Fruit fly (Drosophila melanogaster) whole organism, embryonic: Measurements from ENCODE around the gene DnaJ-1.

Experiments used
- Atf-2 ChIP-seq: fragments of 200-800 bp; sonication (Bioruptor generic); optimal IDR thresholded peaks from 2 replicates; lab custom pipeline; 2016; ENCODE audit warnings: missing biosample characterization, missing genetic modification characterization
- B-H2 ChIP-seq: fragments of 200-800 bp; sonication (Bioruptor generic); optimal IDR thresholded peaks from 2 replicates; lab custom pipeline; 2018; ENCODE audit warnings: missing biosample characterization, mild to moderate bottlenecking, missing genetic modification characterization
- BEAF-32 ChIP-seq: fragments of 200-800 bp; sonication (Bioruptor generic); optimal IDR thresholded peaks from 3 replicates; lab custom pipeline; 2017; ENCODE audit warnings: missing biosample characterization, missing genetic modification characterization, mild to moderate bottlenecking, moderate library complexity, missing genetic modification reagents
- Bgb ChIP-seq: fragments of 200-800 bp; sonication (Bioruptor generic); IDR thresholded peaks from 2 replicates; pipeline ENCODE4 v1.3.6; 2022; ENCODE audit warnings: missing biosample characterization, missing genetic modification characterization; ENCODE audit not compliant: partially characterized antibody
- Bteb2 ChIP-seq: fragments of 200-800 bp; sonication (Bioruptor generic); optimal IDR thresholded peaks from 2 replicates; lab custom pipeline; 2016; ENCODE audit warnings: missing biosample characterization, missing genetic modification characterization
- CG10274 ChIP-seq: fragments of 200-800 bp; sonication (Bioruptor generic); optimal IDR thresholded peaks from 3 replicates; lab custom pipeline; 2017; ENCODE audit warnings: missing biosample characterization, mild to moderate bottlenecking, missing genetic modification characterization
- CG12391 ChIP-seq: fragments of 200-800 bp; sonication (Bioruptor generic); optimal IDR thresholded peaks from 3 replicates; lab custom pipeline; 2018; ENCODE audit warnings: missing biosample characterization, mild to moderate bottlenecking, missing genetic modification characterization, moderate library complexity
- CG13287 ChIP-seq: fragments of 200-800 bp; sonication (Bioruptor generic); IDR thresholded peaks from 2 replicates; pipeline ENCODE4 v1.3.6; 2022; ENCODE audit warnings: missing biosample characterization, missing genetic modification characterization; ENCODE audit not compliant: partially characterized antibody
- CG14710 ChIP-seq: fragments of 200-800 bp; sonication (Bioruptor generic); optimal IDR thresholded peaks from 3 replicates; lab custom pipeline; 2019; ENCODE audit warnings: missing biosample characterization, mild to moderate bottlenecking, missing genetic modification characterization, moderate library complexity
- CG17612 ChIP-seq: fragments of 200-800 bp; sonication (Bioruptor generic); IDR thresholded peaks from 2 replicates; pipeline ENCODE4 v1.3.6; 2022; ENCODE audit warnings: missing biosample characterization, missing genetic modification characterization
- CG17829 ChIP-seq: fragments of 200-800 bp; optimal IDR thresholded peaks from 2 replicates; lab custom pipeline; 2019; ENCODE audit warnings: missing biosample characterization, mild to moderate bottlenecking, missing genetic modification characterization, moderate library complexity
- CG17912 ChIP-seq: fragments of 200-800 bp; sonication (Bioruptor generic); optimal IDR thresholded peaks from 2 replicates; lab custom pipeline; 2018; ENCODE audit warnings: missing biosample characterization, mild to moderate bottlenecking, missing genetic modification characterization
- CG2120 ChIP-seq: fragments of 200-800 bp; sonication (Bioruptor generic); optimal IDR thresholded peaks from 3 replicates; lab custom pipeline; 2016; ENCODE audit warnings: missing biosample characterization, missing genetic modification characterization
- CG2889 ChIP-seq: fragments of 200-800 bp; sonication (Bioruptor generic); IDR thresholded peaks from 3 replicates; pipeline ENCODE4 v1.3.6; 2022; ENCODE audit warnings: missing biosample characterization, missing genetic modification characterization
- CG30431 ChIP-seq: fragments of 200-800 bp; sonication (Bioruptor generic); optimal IDR thresholded peaks from 2 replicates; lab custom pipeline; 2017; ENCODE audit warnings: missing biosample characterization, missing genetic modification characterization
- CG3847 ChIP-seq: fragments of 200-800 bp; sonication (Bioruptor generic); IDR thresholded peaks from 2 replicates; pipeline ENCODE4 v1.3.6; 2022; ENCODE audit warnings: missing biosample characterization, missing genetic modification characterization
- CG4404 ChIP-seq: fragments of 200-800 bp; sonication (Bioruptor generic); IDR thresholded peaks from 2 replicates; pipeline ENCODE4 v1.3.6; 2022; ENCODE audit warnings: missing biosample characterization, missing genetic modification characterization
- CG5245 ChIP-seq: fragments of 200-800 bp; sonication (Bioruptor generic); optimal IDR thresholded peaks from 3 replicates; lab custom pipeline; 2016; ENCODE audit warnings: missing biosample characterization, missing genetic modification characterization
- CG6689 ChIP-seq: fragments of 200-800 bp; sonication (Bioruptor generic); IDR thresholded peaks from 2 replicates; pipeline ENCODE4 v1.3.6; 2022; ENCODE audit warnings: missing biosample characterization, missing genetic modification characterization
- CG7928 ChIP-seq: fragments of 200-800 bp; sonication (Bioruptor generic); optimal IDR thresholded peaks from 2 replicates; lab custom pipeline; 2017; ENCODE audit warnings: missing biosample characterization, mild to moderate bottlenecking, missing genetic modification characterization
- CG8089 ChIP-seq: fragments of 200-800 bp; sonication (Bioruptor generic); optimal IDR thresholded peaks from 3 replicates; lab custom pipeline; 2016; ENCODE audit warnings: missing biosample characterization, missing genetic modification characterization
- CG8924 ChIP-seq: fragments of 200-800 bp; optimal IDR thresholded peaks from 3 replicates; lab custom pipeline; 2019; ENCODE audit warnings: missing biosample characterization, mild to moderate bottlenecking, missing genetic modification characterization, moderate library complexity
- Doc3 ChIP-seq: fragments of 200-800 bp; sonication (Bioruptor generic); IDR thresholded peaks from 3 replicates; pipeline ENCODE4 v1.3.6; 2022; ENCODE audit warnings: missing biosample characterization, missing genetic modification characterization; ENCODE audit not compliant: partially characterized antibody
- Dp ChIP-seq: fragments of 200-800 bp; sonication (Bioruptor generic); optimal IDR thresholded peaks from 2 replicates; lab custom pipeline; 2018; ENCODE audit warnings: missing biosample characterization, mild to moderate bottlenecking, missing genetic modification characterization, moderate library complexity
- Gug ChIP-seq: fragments of 200-800 bp; sonication (Bioruptor generic); IDR thresholded peaks from 4 replicates; pipeline ENCODE4 v1.3.6; 2022; ENCODE audit warnings: missing biosample characterization, missing genetic modification characterization
- Kr ChIP-seq: fragments of 200-800 bp; sonication (Bioruptor generic); optimal IDR thresholded peaks from 2 replicates; lab custom pipeline; 2017; ENCODE audit warnings: missing biosample characterization, mild to moderate bottlenecking, missing genetic modification characterization
- Lpt ChIP-seq: fragments of >200 bp; optimal IDR thresholded peaks from 2 replicates; lab custom pipeline; 2018; ENCODE audit warnings: missing biosample characterization, missing genetic modification characterization
- Mad ChIP-seq: fragments of 200-800 bp; sonication (Bioruptor generic); optimal IDR thresholded peaks from 2 replicates; lab custom pipeline; 2016; ENCODE audit warnings: missing biosample characterization, missing genetic modification characterization
- Nf-YC ChIP-seq: fragments of 200-800 bp; optimal IDR thresholded peaks from 3 replicates; lab custom pipeline; 2019; ENCODE audit warnings: missing biosample characterization, mild to moderate bottlenecking, missing genetic modification characterization, moderate library complexity
- Optix ChIP-seq: fragments of 200-800 bp; sonication (Bioruptor generic); IDR thresholded peaks from 3 replicates; pipeline ENCODE4 v1.3.6; 2022; ENCODE audit warnings: missing biosample characterization, missing genetic modification characterization
- PHDP ChIP-seq: fragments of 200-800 bp; sonication (Bioruptor generic); optimal IDR thresholded peaks from 3 replicates; lab custom pipeline; 2018; ENCODE audit warnings: missing biosample characterization, mild to moderate bottlenecking, missing genetic modification characterization, moderate library complexity
- Sry-δ ChIP-seq: fragments of 200-800 bp; sonication (Bioruptor generic); optimal IDR thresholded peaks from 2 replicates; lab custom pipeline; 2016; ENCODE audit warnings: missing biosample characterization, missing genetic modification characterization
- Usf ChIP-seq: fragments of 200-800 bp; sonication (Bioruptor generic); optimal IDR thresholded peaks from 2 replicates; lab custom pipeline; 2017; ENCODE audit warnings: missing genotype, missing biosample characterization, missing genetic modification characterization
- YL-1 ChIP-seq: fragments of 200-800 bp; sonication (Bioruptor generic); optimal IDR thresholded peaks from 3 replicates; lab custom pipeline; 2017; ENCODE audit warnings: missing biosample characterization, mild to moderate bottlenecking, missing genetic modification characterization
- amos ChIP-seq: fragments of 200-800 bp; sonication (Bioruptor generic); IDR thresholded peaks from 2 replicates; pipeline ENCODE4 v1.3.6; 2022; ENCODE audit warnings: missing biosample characterization, missing genetic modification characterization; ENCODE audit not compliant: partially characterized antibody
- bigmax ChIP-seq: fragments of 200-800 bp; sonication (Bioruptor generic); optimal IDR thresholded peaks from 2 replicates; lab custom pipeline; 2018; ENCODE audit warnings: missing biosample characterization, mild to moderate bottlenecking, missing genetic modification characterization
- caup ChIP-seq: fragments of 200-800 bp; sonication (Bioruptor generic); optimal IDR thresholded peaks from 3 replicates; lab custom pipeline; 2017; ENCODE audit warnings: missing biosample characterization, mild to moderate bottlenecking, missing genetic modification characterization, moderate library complexity; ENCODE audit not compliant: severe bottlenecking
- chinmo ChIP-seq: fragments of 200-800 bp; sonication (Bioruptor generic); IDR thresholded peaks from 4 replicates; pipeline ENCODE4 v1.3.6; 2022; ENCODE audit warnings: missing biosample characterization, missing genetic modification characterization; ENCODE audit not compliant: partially characterized antibody
- esg ChIP-seq: fragments of 200-800 bp; sonication (Bioruptor generic); conservative IDR thresholded peaks from 2 replicates; pipeline ENCODE4 v1.3.6; 2022; ENCODE audit warnings: missing biosample characterization, missing genetic modification characterization
- fru ChIP-seq: fragments of >200 bp; optimal IDR thresholded peaks from 2 replicates; lab custom pipeline; 2017
- gcm ChIP-seq: fragments of 200-800 bp; sonication (Bioruptor generic); optimal IDR thresholded peaks from 2 replicates; lab custom pipeline; 2019; ENCODE audit warnings: missing biosample characterization, mild to moderate bottlenecking, missing genetic modification characterization, moderate library complexity
- insv ChIP-seq, 2 experiments: fragments of 200-800 bp; sonication (Bioruptor generic); optimal IDR thresholded peaks; 3 replicates each; lab custom pipeline; 2016 to 2018; ENCODE audit warnings: missing biosample characterization in 2 of 2, missing genetic modification characterization in 2 of 2
- lilli ChIP-seq: fragments of 200-800 bp; sonication (Bioruptor generic); optimal IDR thresholded peaks from 3 replicates; lab custom pipeline; 2016; ENCODE audit warnings: missing biosample characterization, missing genetic modification characterization
- maf-S ChIP-seq: fragments of 200-800 bp; sonication (Bioruptor generic); optimal IDR thresholded peaks from 2 replicates; lab custom pipeline; 2016; ENCODE audit warnings: missing biosample characterization, missing genetic modification characterization
- nmo ChIP-seq: fragments of 200-800 bp; sonication (Bioruptor generic); optimal IDR thresholded peaks from 2 replicates; lab custom pipeline; 2018; ENCODE audit warnings: missing biosample characterization, mild to moderate bottlenecking, missing genetic modification characterization, moderate library complexity
- onecut ChIP-seq: fragments of 200-800 bp; sonication (Bioruptor generic); IDR thresholded peaks from 2 replicates; pipeline ENCODE4 v1.3.6; 2022; ENCODE audit warnings: missing biosample characterization, missing genetic modification characterization
- pita ChIP-seq: fragments of 200-800 bp; sonication (Bioruptor generic); optimal IDR thresholded peaks from 2 replicates; lab custom pipeline; 2017; ENCODE audit warnings: missing biosample characterization, mild to moderate bottlenecking, missing genetic modification characterization
- sens ChIP-seq: fragments of 200-800 bp; sonication (Bioruptor generic); peaks from one replicate; lab custom pipeline; 2016; ENCODE audit warnings: missing biosample characterization, missing genetic modification characterization
- trem ChIP-seq: fragments of 200-800 bp; optimal IDR thresholded peaks from 3 replicates; lab custom pipeline; 2019; ENCODE audit warnings: missing biosample characterization, mild to moderate bottlenecking, missing genetic modification characterization, moderate library complexity
- ttk ChIP-seq: fragments of 200-800 bp; sonication (Bioruptor generic); IDR thresholded peaks from 2 replicates; pipeline ENCODE4 v2.1.2; 2022; ENCODE audit warnings: missing biosample characterization, missing genetic modification characterization

DnaJ-1 gene

DNA sequence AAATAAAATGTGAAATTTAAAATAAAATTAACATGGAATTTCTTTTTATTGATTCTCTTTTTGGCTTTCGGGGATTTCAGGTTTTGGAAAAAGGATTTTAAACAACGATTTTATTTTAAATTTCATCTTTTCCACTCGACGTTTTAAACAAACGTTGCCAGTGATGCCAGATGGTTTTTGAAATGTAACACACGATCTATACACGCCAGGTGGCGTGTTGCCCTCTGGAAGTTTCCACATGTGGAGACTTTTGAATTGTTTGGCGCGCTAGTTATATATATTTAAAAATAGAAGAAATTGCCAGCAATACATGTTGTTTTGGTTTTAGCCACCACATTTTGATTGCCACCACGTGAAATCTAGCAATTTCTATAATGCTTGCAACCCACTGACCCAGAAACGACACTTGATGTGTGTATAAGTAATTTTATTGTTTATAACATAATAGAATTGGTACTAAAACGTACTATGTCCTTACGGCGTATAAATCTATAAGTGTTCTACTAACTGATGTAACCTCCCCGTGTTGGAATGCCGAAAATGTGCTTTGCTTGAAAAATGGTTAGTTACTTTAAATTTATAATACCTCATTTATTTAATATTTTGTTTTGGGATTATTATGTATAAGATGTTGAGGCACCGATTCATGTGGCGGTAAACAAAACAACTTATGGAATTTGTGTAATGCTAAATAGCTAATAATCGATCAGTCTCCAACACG lies 2.2 kb downstream of the DnaJ-1 start (continued):
- TF ChIP-seq CG8089 (GFP tag; lab: Kevin White, UChicago) (no peak), gcm (GFP tag; lab: Kevin White, UChicago) (no peak), Mad (peak; percentile 25), CG2889 (GFP tag; lab: Robert Waterston, UW) (no peak), Bgb (GFP tag; lab: Robert Waterston, UW) (peak; percentile 20; the same call in 1 of the 2 replicates), CG30431 (GFP tag; lab: Kevin White, UChicago) (no peak), bigmax (no peak), onecut (GFP tag; lab: Robert Waterston, UW) (no peak), CG7928 (GFP tag; lab: Kevin White, UChicago) (no peak), pita (GFP tag; lab: Kevin White, UChicago) (peak; percentile 8), CG17612 (GFP tag; lab: Robert Waterston, UW) (no peak), CG8924 (tag; lab: Kevin White, UChicago) (no peak), lilli (GFP tag; lab: Kevin White, UChicago) (no peak), CG6689 (GFP tag; lab: Robert Waterston, UW) (no peak), Sry-δ (GFP tag; lab: Kevin White, UChicago) (peak; percentile 19), Doc3 (no peak), maf-S (GFP tag; lab: Kevin White, UChicago) (no peak), Atf-2 (no peak), chinmo (GFP tag; lab: Robert Waterston, UW) (peak; percentile 66; the same call in 1 of the 4 replicates), fru (lab: Kevin White, UChicago) (no peak), PHDP (tag; lab: Kevin White, UChicago) (no peak), B-H2 (GFP tag; lab: Kevin White, UChicago) (peak; percentile 52), trem (peak; percentile 74), CG14710 (tag; lab: Kevin White, UChicago) (peak; percentile 53), Dp (GFP tag; lab: Kevin White, UChicago) (peak; percentile 98), BEAF-32 (GFP tag; lab: Kevin White, UChicago) (peak; percentile 38), ttk (no peak), CG3847 (GFP tag; lab: Robert Waterston, UW) (peak; percentile 65), Gug (GFP tag; lab: Robert Waterston, UW) (no peak), sens (no peak), YL-1 (GFP tag; lab: Kevin White, UChicago) (peak; percentile 34), CG17912 (peak; percentile 57), CG13287 (GFP tag; lab: Robert Waterston, UW) (peak; percentile 46; the same call in 1 of the 2 replicates), CG5245 (no peak), CG4404 (no peak), Nf-YC (tag; lab: Kevin White, UChicago) (peak; percentile 29), Kr (no peak), Bteb2 (no peak), Optix (no peak), CG2120 (GFP tag; lab: Kevin White, UChicago) (peak; percentile 19), CG12391 (peak; percentile 30), esg (GFP tag; lab: Robert Waterston, UW) (no peak), caup (GFP tag; lab: Kevin White, UChicago) (no peak), CG10274 (GFP tag; lab: Kevin White, UChicago) (no peak), insv (GFP tag; optimal IDR thresholded peaks at IDR 0.05; lab: Kevin White, UChicago) (peak in 1 of 2 experiments; percentile 27), Usf (GFP tag; lab: Kevin White, UChicago) (no peak), Lpt (GFP tag; lab: Kevin White, UChicago) (no peak), CG17829 (tag; lab: Kevin White, UChicago) (peak; percentile 59), amos (peak; percentile 59), nmo (GFP tag; lab: Kevin White, UChicago) (peak; percentile 23)
